Worm (Caenorhabditis elegans) whole organism, late embryonic: Measurements from ENCODE around the gene lsy-13.

Experiments
- F13H6.1 ChIP-seq: sonication (generic microtip); optimal IDR thresholded peaks from 2 replicates; lab custom pipeline; 2016; ENCODE audit warnings: missing genetic modification characterization, missing compliant biosample characterization
- dmd-4 ChIP-seq: sonication (generic microtip); optimal IDR thresholded peaks from 2 replicates; lab custom pipeline; 2016; ENCODE audit warnings: borderline replicate concordance, missing genetic modification characterization, missing compliant biosample characterization
- hlh-30 ChIP-seq: sonication (generic microtip); optimal IDR thresholded peaks from 2 replicates; lab custom pipeline; 2017; ENCODE audit warnings: antibody characterized with exemption, missing genetic modification characterization, missing compliant biosample characterization; ENCODE audit not compliant: insufficient read depth
- nhr-11 ChIP-seq: fragments of 150-350 bp; optimal IDR thresholded peaks from 2 replicates; lab custom pipeline; 2014; ENCODE audit warnings: missing biosample characterization, missing genetic modification characterization
- pha-4 ChIP-seq: fragments of 150-350 bp; optimal IDR thresholded peaks from 2 replicates; lab custom pipeline; 2018; ENCODE audit warnings: missing biosample characterization, missing genetic modification reagents, missing genetic modification characterization
- pros-1 ChIP-seq: fragments of 150-350 bp; optimal IDR thresholded peaks from 2 replicates; lab custom pipeline; 2014; ENCODE audit warnings: missing biosample characterization, missing genetic modification reagents, missing genetic modification characterization
- tbx-7 ChIP-seq: sonication (generic microtip); optimal IDR thresholded peaks from 2 replicates; lab custom pipeline; 2016; ENCODE audit warnings: missing genotype, missing genetic modification characterization, missing compliant biosample characterization
- unc-86 ChIP-seq: sonication (generic microtip); optimal IDR thresholded peaks from 2 replicates; lab custom pipeline; 2016; ENCODE audit warnings: missing genetic modification characterization, missing compliant biosample characterization

- TF ChIP-seq nhr-11 (tag; lab: Kevin White, UChicago) (no peak), pha-4 (no peak), tbx-7 (tag; lab: Kevin White, UChicago) (no peak), hlh-30 (tag; lab: Kevin White, UChicago) (no peak), dmd-4 (tag; lab: Kevin White, UChicago) (no peak), unc-86 (tag; lab: Kevin White, UChicago) (no peak), pros-1 (tag; lab: Kevin White, UChicago) (no peak), F13H6.1 (tag; lab: Kevin White, UChicago) (no peak)
Measured at ce11 chrIV:16868900-16869299, 5.2 kb downstream of the lsy-13 start, which contains the start of gene T06A10.106.
